Fruit fly (Drosophila melanogaster) whole organism, embryonic: ENCODE results near the gene DppIII.

Source experiments
- Bteb2 ChIP-seq: fragments of 200-800 bp; sonication (Bioruptor generic); optimal IDR thresholded peaks from 2 replicates; lab custom pipeline; 2016; ENCODE audit warnings: missing biosample characterization, missing genetic modification characterization
- CG17612 ChIP-seq: fragments of 200-800 bp; sonication (Bioruptor generic); IDR thresholded peaks from 2 replicates; pipeline ENCODE4 v1.3.6; 2022; ENCODE audit warnings: missing biosample characterization, missing genetic modification characterization
- Ptx1 ChIP-seq: fragments of 200-800 bp; sonication (Bioruptor generic); IDR thresholded peaks from 2 replicates; pipeline ENCODE4 v1.3.6; 2022; ENCODE audit warnings: missing biosample characterization, missing genetic modification characterization
- Scr ChIP-seq: fragments of 200-800 bp; sonication (Bioruptor generic); IDR thresholded peaks from 2 replicates; pipeline ENCODE4 v1.3.6; 2022; ENCODE audit warnings: missing biosample characterization, missing genetic modification characterization; ENCODE audit not compliant: partially characterized antibody
- cwo ChIP-seq: fragments of 200-800 bp; sonication (Bioruptor generic); optimal IDR thresholded peaks from 3 replicates; lab custom pipeline; 2017; ENCODE audit warnings: missing biosample characterization, missing genetic modification characterization, mild to moderate bottlenecking, moderate library complexity, missing genetic modification reagents
- danr ChIP-seq: fragments of 200-800 bp; sonication (Bioruptor generic); IDR thresholded peaks from 2 replicates; pipeline ENCODE4 v1.3.6; 2022; ENCODE audit warnings: missing biosample characterization, missing genetic modification characterization

DNA sequence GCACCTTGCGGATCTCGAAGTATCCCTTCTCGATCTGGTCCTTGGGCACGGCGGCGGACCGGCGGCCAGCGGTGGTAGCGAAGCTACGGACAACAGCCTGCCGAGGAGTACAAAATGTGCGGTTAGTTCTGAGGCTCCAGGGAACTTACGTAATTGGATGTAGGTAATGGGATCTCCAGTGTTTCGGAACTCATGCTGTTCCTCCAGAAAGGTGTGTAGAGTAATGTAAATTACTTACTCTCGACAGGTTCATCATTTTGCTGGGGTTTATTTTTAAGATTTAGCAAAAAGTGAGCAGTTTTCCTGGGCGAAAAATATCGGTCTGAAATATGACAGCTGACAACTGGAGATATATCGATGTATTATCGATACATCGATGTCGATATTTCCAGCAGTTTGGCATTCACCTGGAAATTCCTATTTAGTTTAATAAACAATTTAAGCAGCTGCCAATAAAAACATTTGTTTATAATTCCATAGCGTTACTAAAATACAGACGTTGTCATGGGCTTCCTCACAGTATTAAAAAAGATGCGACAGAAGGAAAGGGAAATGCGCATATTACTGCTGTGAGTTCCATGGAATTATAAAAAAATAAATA is 3.4 kb upstream of the DppIII start, which contains the start of the genes COX7A and Arl2:
- TF ChIP-seq CG17612 (no peak), cwo (GFP tag; lab: Kevin White, UChicago) (no peak), Scr (GFP tag; lab: Robert Waterston, UW) (peak; percentile 93), danr (GFP tag; lab: Robert Waterston, UW) (no peak), Bteb2 (GFP tag; lab: Kevin White, UChicago) (no peak), Ptx1 (GFP tag; lab: Robert Waterston, UW) (no peak)
